Worm (Caenorhabditis elegans) whole organism, L2 larva: Measurements from ENCODE around the gene VY10G11R.1.
"Not testable (repeated sequence)": the region's sequence is repeated elsewhere in the genome, so short reads cannot be mapped to it uniquely, and the experiment has no call there.

Experiments
- C34F6.9 ChIP-seq: fragments of 150-350 bp; optimal IDR thresholded peaks from 2 replicates; lab custom pipeline; 2014; ENCODE audit warnings: missing biosample characterization, missing genetic modification characterization
- F13H6.1 ChIP-seq: sonication (generic microtip); optimal IDR thresholded peaks from 2 replicates; lab custom pipeline; 2016; ENCODE audit warnings: missing genetic modification characterization, missing compliant biosample characterization
- R02D3.7 ChIP-seq: fragments of 150-350 bp; optimal IDR thresholded peaks from 2 replicates; lab custom pipeline; 2014; ENCODE audit warnings: missing biosample characterization, missing genetic modification characterization
- Y55F3AM.14 ChIP-seq: fragments of 200-800 bp; sonication (Bioruptor generic); optimal IDR thresholded peaks from 2 replicates; lab custom pipeline; 2018; ENCODE audit warnings: mild to moderate bottlenecking, missing genetic modification characterization, missing compliant biosample characterization
- alr-1 ChIP-seq: fragments of 150-350 bp; optimal IDR thresholded peaks from 2 replicates; lab custom pipeline; 2014; ENCODE audit warnings: missing biosample characterization, missing genetic modification characterization
- aly-2 ChIP-seq: fragments of 150-350 bp; optimal IDR thresholded peaks from 2 replicates; lab custom pipeline; 2014; ENCODE audit warnings: missing biosample characterization, missing genetic modification characterization
- ama-1 ChIP-seq: fragments of 150-350 bp; optimal IDR thresholded peaks from 2 replicates; lab custom pipeline; 2018; ENCODE audit warnings: inconsistent platforms
- ceh-16 ChIP-seq: fragments of 150-350 bp; optimal IDR thresholded peaks from 2 replicates; lab custom pipeline; 2014; ENCODE audit warnings: missing biosample characterization, missing genetic modification characterization
- ceh-82 ChIP-seq: fragments of 150-350 bp; optimal IDR thresholded peaks from 2 replicates; lab custom pipeline; 2014; ENCODE audit warnings: missing biosample characterization, missing genetic modification characterization
- crh-2 ChIP-seq: sonication (generic microtip); optimal IDR thresholded peaks from 2 replicates; lab custom pipeline; 2017; ENCODE audit warnings: missing biosample characterization, missing genetic modification characterization
- egl-27 ChIP-seq: sonication (generic microtip); optimal IDR thresholded peaks from 3 replicates; lab custom pipeline; 2017; ENCODE audit warnings: missing biosample characterization, missing genetic modification reagents, missing genetic modification characterization
- elt-1 ChIP-seq: fragments of 150-350 bp; optimal IDR thresholded peaks from 2 replicates; lab custom pipeline; 2014; ENCODE audit warnings: missing biosample characterization, missing genetic modification characterization
- elt-3 ChIP-seq: sonication (generic microtip); optimal IDR thresholded peaks from 2 replicates; lab custom pipeline; 2017; ENCODE audit warnings: missing biosample characterization, missing genetic modification characterization
- fos-1 ChIP-seq: fragments of 150-350 bp; optimal IDR thresholded peaks from 2 replicates; lab custom pipeline; 2014; ENCODE audit warnings: missing biosample characterization, missing genetic modification characterization
- gmeb-1 ChIP-seq: fragments of 150-350 bp; optimal IDR thresholded peaks from 2 replicates; lab custom pipeline; 2014; ENCODE audit warnings: missing biosample characterization, missing genetic modification characterization
- lin-11 ChIP-seq: fragments of 150-350 bp; sonication (generic microtip); optimal IDR thresholded peaks from 2 replicates; lab custom pipeline; 2014; ENCODE audit warnings: missing biosample characterization, missing genetic modification characterization, inconsistent platforms, mixed read lengths
- lsy-2 ChIP-seq, 2 experiments: fragments of 150-350 bp in 1 of 2; sonication (generic microtip) in 1 of 2; optimal IDR thresholded peaks; 2 replicates each; lab custom pipeline; 2014 to 2017; ENCODE audit warnings: missing biosample characterization in 2 of 2, missing genetic modification characterization in 2 of 2
- mab-5 ChIP-seq: fragments of 150-350 bp; optimal IDR thresholded peaks from 2 replicates; lab custom pipeline; 2014; ENCODE audit warnings: missing biosample characterization, missing genetic modification characterization
- mdl-1 ChIP-seq, 2 experiments: fragments of 150-350 bp in 1 of 2; sonication (generic microtip) in 1 of 2; optimal IDR thresholded peaks; 2 replicates each; lab custom pipeline; 2017; ENCODE audit warnings: missing biosample characterization in 2 of 2, missing genetic modification characterization in 2 of 2
- nhr-11 ChIP-seq: fragments of 150-350 bp; optimal IDR thresholded peaks from 2 replicates; lab custom pipeline; 2014; ENCODE audit warnings: missing biosample characterization, missing genetic modification characterization
- nhr-12 ChIP-seq: fragments of 150-350 bp; optimal IDR thresholded peaks from 2 replicates; lab custom pipeline; 2014; ENCODE audit warnings: missing biosample characterization, missing genetic modification characterization
- nhr-129 ChIP-seq: fragments of 150-350 bp; optimal IDR thresholded peaks from 2 replicates; lab custom pipeline; 2014; ENCODE audit warnings: missing biosample characterization, missing genetic modification characterization
- nhr-21 ChIP-seq: fragments of 150-350 bp; optimal IDR thresholded peaks from 2 replicates; lab custom pipeline; 2014; ENCODE audit warnings: missing biosample characterization, missing genetic modification characterization
- nhr-25 ChIP-seq: fragments of 150-350 bp; sonication (generic microtip); optimal IDR thresholded peaks from 3 replicates; lab custom pipeline; 2014; ENCODE audit warnings: missing biosample characterization, missing genetic modification characterization
- nhr-77 ChIP-seq: fragments of 150-350 bp; optimal IDR thresholded peaks from 2 replicates; lab custom pipeline; 2014; ENCODE audit warnings: missing biosample characterization, missing genetic modification characterization
- peb-1 ChIP-seq: fragments of 150-350 bp; optimal IDR thresholded peaks from 2 replicates; lab custom pipeline; 2014; ENCODE audit warnings: missing biosample characterization, missing genetic modification characterization
- skn-1 ChIP-seq: sonication (generic microtip); optimal IDR thresholded peaks from 2 replicates; lab custom pipeline; 2017; ENCODE audit warnings: missing biosample characterization, missing genetic modification characterization
- sma-3 ChIP-seq: sonication (generic microtip); optimal IDR thresholded peaks from 2 replicates; lab custom pipeline; 2016; ENCODE audit warnings: missing genetic modification reagents, missing genetic modification characterization, missing compliant biosample characterization
- sma-9 ChIP-seq, 2 experiments: fragments of 150-350 bp in 1 of 2; sonication (generic microtip) in 1 of 2; optimal IDR thresholded peaks; 2 replicates each; lab custom pipeline; 2014 to 2016; ENCODE audit warnings: missing genetic modification characterization in 2 of 2, mild to moderate bottlenecking in 1 of 2, missing biosample characterization in 1 of 2, missing compliant biosample characterization in 1 of 2, missing genetic modification reagents in 1 of 2, moderate library complexity in 1 of 2
- snpc-4 ChIP-seq: fragments of 150-350 bp; optimal IDR thresholded peaks from 2 replicates; lab custom pipeline; 2014; ENCODE audit warnings: missing biosample characterization, missing genetic modification characterization
- unc-39 ChIP-seq: fragments of 150-350 bp; optimal IDR thresholded peaks from 2 replicates; lab custom pipeline; 2014; ENCODE audit warnings: missing biosample characterization, missing genetic modification characterization
- unc-55 ChIP-seq: fragments of 150-350 bp; sonication (generic microtip); optimal IDR thresholded peaks from 3 replicates; lab custom pipeline; 2014; ENCODE audit warnings: missing biosample characterization, missing genetic modification reagents, missing genetic modification characterization
- unc-62 ChIP-seq: fragments of 150-350 bp; optimal IDR thresholded peaks from 2 replicates; lab custom pipeline; 2014; ENCODE audit warnings: missing biosample characterization, missing genetic modification reagents, missing genetic modification characterization
- zag-1 ChIP-seq: fragments of 150-350 bp; optimal IDR thresholded peaks from 2 replicates; lab custom pipeline; 2014; ENCODE audit warnings: missing biosample characterization, missing genetic modification characterization
- ztf-11 ChIP-seq: sonication (generic microtip); optimal IDR thresholded peaks from 2 replicates; lab custom pipeline; 2017; ENCODE audit warnings: missing biosample characterization, missing genetic modification characterization
- ztf-4 ChIP-seq: fragments of 150-350 bp; optimal IDR thresholded peaks from 2 replicates; lab custom pipeline; 2014; ENCODE audit warnings: missing biosample characterization, missing genetic modification characterization

VY10G11R.1 gene

DNA sequence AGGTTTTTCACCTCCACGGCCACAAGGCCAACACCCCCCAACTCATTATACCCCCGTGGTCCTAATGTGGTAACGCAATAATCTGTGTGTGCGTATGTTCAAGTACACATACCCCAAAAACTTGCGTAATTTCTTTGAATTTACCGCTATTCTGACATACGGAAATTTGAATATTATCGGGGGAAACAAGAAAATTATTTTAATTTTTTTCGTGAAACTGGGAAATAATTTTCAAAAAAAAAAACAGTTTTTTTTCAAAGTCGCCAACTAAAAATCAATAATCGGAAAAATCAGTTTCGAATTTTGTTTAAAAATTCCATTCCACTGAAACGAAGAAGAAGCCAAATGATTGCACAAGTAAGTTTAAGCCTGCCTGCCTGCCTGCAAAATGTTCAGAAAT, 10.1 kb upstream of the VY10G11R.1 start, which contains the start of gene Y51H4A.938:
TSS of gene Y51H4A.938 (plus strand) at position 301 of the 400 bp plus-strand sequence.
- TF ChIP-seq snpc-4, gmeb-1, elt-3 (tag; lab: Kevin White, UChicago): not testable (repeated sequence)

DNA sequence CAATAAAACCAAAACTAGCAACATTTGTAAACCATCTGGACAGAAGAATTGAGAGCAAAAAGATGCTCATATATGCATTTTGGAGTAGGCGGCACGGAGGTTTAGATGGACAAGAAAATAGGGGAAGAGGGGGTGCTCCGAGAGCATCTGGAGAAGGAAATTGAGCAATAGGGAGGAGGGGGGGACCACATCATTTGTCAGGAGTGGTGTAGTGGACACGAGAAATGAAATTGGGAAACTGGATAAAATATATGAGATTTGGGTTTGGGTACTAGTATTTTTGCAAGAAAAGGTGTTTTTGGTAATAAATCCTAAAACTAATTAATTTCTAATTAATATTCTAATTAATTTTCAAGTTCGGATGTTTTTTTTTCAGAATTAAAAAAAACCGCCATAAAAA, 6.4 kb upstream of the VY10G11R.1 start, which contains the start of gene Y51H4A.1:
TSS of gene Y51H4A.1 (minus strand) at position 127 of the 400 bp plus-strand sequence.
- TF ChIP-seq ceh-16 (tag; lab: Kevin White, UChicago), result no peak
- peak; percentile 19 for TF ChIP-seq unc-55 (GFP tag; lab: Kevin White, UChicago)
- TF ChIP-seq egl-27, result no peak
- TF ChIP-seq unc-62, result no peak
- TF ChIP-seq elt-3 (tag; lab: Kevin White, UChicago), result no peak

ce11 chrIV:16476081-16476480, 5.3 kb upstream of the VY10G11R.1 start:
- TF ChIP-seq mdl-1 (tag; optimal IDR thresholded peaks at IDR 0.05; lab: Kevin White, UChicago), result no peak
- no peak for TF ChIP-seq R02D3.7 (tag; lab: Kevin White, UChicago)
- peak; percentile 35 for TF ChIP-seq C34F6.9 (tag; lab: Kevin White, UChicago)
- peak; percentile 73 for TF ChIP-seq unc-55 (GFP tag; lab: Kevin White, UChicago)
- TF ChIP-seq Y55F3AM.14 (GFP tag; lab: Kevin White, UChicago), result no peak
- no peak for TF ChIP-seq nhr-12 (tag; lab: Kevin White, UChicago)
- TF ChIP-seq crh-2 (tag; lab: Kevin White, UChicago), result no peak
- TF ChIP-seq nhr-21 (tag; lab: Kevin White, UChicago), result no peak
- TF ChIP-seq, all 48 proteins: peak for 2

DNA sequence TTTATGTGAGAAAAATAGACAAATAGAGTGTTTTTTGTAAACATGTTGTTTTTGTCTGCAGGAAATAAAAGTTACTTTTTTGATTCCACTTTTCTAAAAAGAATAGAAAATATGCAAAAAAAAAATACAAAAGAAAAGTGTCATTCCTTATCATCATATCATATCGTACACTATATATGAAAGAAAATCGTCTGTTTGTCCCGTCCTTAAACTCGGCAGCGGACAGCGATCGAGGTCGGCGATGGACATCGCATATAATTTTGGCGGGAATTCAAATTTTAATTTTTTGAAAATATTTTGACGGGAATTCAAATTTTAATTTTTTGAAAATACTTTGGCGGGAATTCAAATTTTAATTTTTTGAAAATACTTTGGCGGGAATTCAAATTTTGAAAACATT, 781 bp upstream of the VY10G11R.1 start:
- no peak for TF ChIP-seq mdl-1 (tag; optimal IDR thresholded peaks at IDR 0.05; lab: Kevin White, UChicago)
- no peak for TF ChIP-seq alr-1
- TF ChIP-seq, all 48 proteins: peak for 0

DNA sequence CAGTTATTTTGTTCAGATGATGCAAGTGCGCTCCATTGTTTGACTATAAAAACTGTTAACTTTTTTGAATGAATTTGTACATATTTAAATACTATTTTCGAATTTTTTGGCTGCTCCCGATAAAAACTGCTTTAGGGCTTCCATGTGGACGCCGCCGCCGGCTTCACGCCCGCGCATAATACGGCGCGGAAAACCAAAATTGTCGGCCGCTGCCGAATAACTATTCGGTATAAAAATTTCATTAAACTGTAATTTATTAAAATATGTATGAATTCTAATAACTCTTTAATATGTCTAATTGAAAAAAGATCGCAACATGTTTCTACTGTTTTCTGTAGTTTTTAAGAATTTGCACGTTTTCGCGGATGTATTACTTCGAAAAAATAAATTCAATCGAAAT, 24.1 kb downstream of the VY10G11R.1 start:
- no peak for TF ChIP-seq nhr-77 (tag; lab: Kevin White, UChicago)
- TF ChIP-seq ztf-11 (tag; lab: Kevin White, UChicago), result no peak
- TF ChIP-seq skn-1 (tag; lab: Kevin White, UChicago), result no peak
- TF ChIP-seq mdl-1 (tag; optimal IDR thresholded peaks at IDR 0.05; lab: Kevin White, UChicago), result no peak
- TF ChIP-seq sma-3 (GFP tag; lab: Kevin White, UChicago), result no peak
- no peak for TF ChIP-seq peb-1 (tag; lab: Kevin White, UChicago)
- TF ChIP-seq zag-1, result no peak
- no peak for TF ChIP-seq R02D3.7 (tag; lab: Kevin White, UChicago)
- no peak for TF ChIP-seq lsy-2 (tag; optimal IDR thresholded peaks at IDR 0.05; lab: Kevin White, UChicago)
- TF ChIP-seq nhr-129 (tag; lab: Kevin White, UChicago), result no peak
- no peak for TF ChIP-seq alr-1

- TF ChIP-seq ztf-11 (tag; lab: Kevin White, UChicago) (no peak), ceh-16 (tag; lab: Kevin White, UChicago) (no peak), nhr-25 (tag; lab: Kevin White, UChicago) (no peak), ama-1 (lab: Kevin White, UChicago) (no peak), sma-3 (GFP tag; lab: Kevin White, UChicago) (no peak), unc-39 (tag; lab: Kevin White, UChicago) (no peak), lin-11 (no peak), ztf-4 (no peak), aly-2 (tag; lab: Kevin White, UChicago) (no peak), ceh-82 (tag; lab: Kevin White, UChicago) (no peak), unc-62 (no peak), unc-55 (GFP tag; lab: Kevin White, UChicago) (no peak)
Observed at ce11 chrIV:16442963-16443362, 27.8 kb downstream of the VY10G11R.1 start, which contains the start of gene dlc-4. Gene dlc-4, plus strand, starts transcription at chrIV:16443263.

ce11 chrIV:16431929-16432328, 38.9 kb downstream of the VY10G11R.1 start, which contains the start of gene dlc-3:
Gene dlc-3, plus strand, starts transcription at chrIV:16432229.
- TF ChIP-seq fos-1 (tag; lab: Kevin White, UChicago) (no peak), crh-2 (tag; lab: Kevin White, UChicago) (no peak), F13H6.1 (tag; lab: Kevin White, UChicago) (no peak), mdl-1 (tag; optimal IDR thresholded peaks at IDR 0.05; lab: Kevin White, UChicago) (no peak), nhr-25 (tag; lab: Kevin White, UChicago) (no peak), sma-9 (GFP tag; optimal IDR thresholded peaks at IDR 0.05; lab: Kevin White, UChicago) (no peak), sma-9 (tag; optimal IDR thresholded peaks at IDR 0.05; lab: Kevin White, UChicago) (no peak), nhr-11 (tag; lab: Kevin White, UChicago) (no peak), ztf-4 (no peak), egl-27 (no peak), elt-1 (no peak), elt-3 (tag; lab: Kevin White, UChicago) (no peak), C34F6.9 (tag; lab: Kevin White, UChicago) (no peak), lsy-2 (tag; optimal IDR thresholded peaks at IDR 0.05; lab: Kevin White, UChicago) (no peak), mab-5 (tag; lab: Kevin White, UChicago) (no peak)
- TF ChIP-seq, all 48 proteins: peak for 0
